Worm (Caenorhabditis elegans) whole organism, mixed stage, embryonic: Measurements from ENCODE around the gene pgp-13.

Experiments used
- blmp-1 ChIP-seq: fragments of 150-350 bp; optimal IDR thresholded peaks from 2 replicates; lab custom pipeline; 2014; ENCODE audit warnings: missing biosample characterization, missing genetic modification characterization
- ham-2 ChIP-seq: fragments of 200-800 bp; sonication (Bioruptor generic); optimal IDR thresholded peaks from 2 replicates; lab custom pipeline; 2018; ENCODE audit warnings: mild to moderate bottlenecking, missing genetic modification characterization, missing compliant biosample characterization
- mls-2 ChIP-seq: sonication (generic microtip); optimal IDR thresholded peaks from 2 replicates; lab custom pipeline; 2016; ENCODE audit warnings: mild to moderate bottlenecking, missing genetic modification characterization, moderate library complexity, missing compliant biosample characterization

- TF ChIP-seq mls-2 (tag; lab: Kevin White, UChicago) (no peak), ham-2 (GFP tag; lab: Kevin White, UChicago) (no peak), blmp-1 (no peak)
Observed at ce11 chrX:12764009-12764408, 25.5 kb downstream of the pgp-13 start.
